Worm (Caenorhabditis elegans) whole organism, early embryonic: ENCODE measurements around the gene ram-5.

Source experiments
- B0310.2 ChIP-seq: sonication (generic microtip); optimal IDR thresholded peaks from 2 replicates; lab custom pipeline; 2016; ENCODE audit warnings: mild to moderate bottlenecking, missing genetic modification characterization, missing compliant biosample characterization
- F13C5.2 ChIP-seq: sonication (generic microtip); optimal IDR thresholded peaks from 2 replicates; lab custom pipeline; 2017; ENCODE audit warnings: mild to moderate bottlenecking, missing genetic modification characterization, inconsistent platforms, missing compliant biosample characterization
- aly-1 ChIP-seq: sonication (generic microtip); optimal IDR thresholded peaks from 2 replicates; lab custom pipeline; 2016; ENCODE audit warnings: missing genetic modification characterization, missing compliant biosample characterization
- ama-1 ChIP-seq: fragments of 150-350 bp; optimal IDR thresholded peaks from 2 replicates; lab custom pipeline; 2014
- ceh-13 ChIP-seq: fragments of 200-800 bp; sonication (Bioruptor generic); optimal IDR thresholded peaks from 2 replicates; lab custom pipeline; 2018; ENCODE audit warnings: mild to moderate bottlenecking, missing genetic modification characterization, missing compliant biosample characterization
- ceh-36 ChIP-seq: sonication (generic microtip); optimal IDR thresholded peaks from 2 replicates; lab custom pipeline; 2016; ENCODE audit warnings: missing genetic modification characterization, inconsistent platforms, missing compliant biosample characterization
- ets-7 ChIP-seq: sonication (generic microtip); optimal IDR thresholded peaks from 2 replicates; lab custom pipeline; 2016; ENCODE audit warnings: missing genotype, missing genetic modification characterization, missing compliant biosample characterization
- flt-1 ChIP-seq: fragments of 200-800 bp; sonication (Bioruptor generic); IDR thresholded peaks from 2 replicates; pipeline ENCODE4 v1.3.6; 2022; ENCODE audit warnings: missing genetic modification characterization, missing compliant biosample characterization
- hmbx-1 ChIP-seq: sonication (generic microtip); optimal IDR thresholded peaks from 2 replicates; lab custom pipeline; 2016; ENCODE audit warnings: mild to moderate bottlenecking, missing genetic modification characterization, missing compliant biosample characterization
- hmg-4 ChIP-seq: fragments of 200-800 bp; sonication (Bioruptor generic); optimal IDR thresholded peaks from 2 replicates; lab custom pipeline; 2018; ENCODE audit warnings: mild to moderate bottlenecking, missing genetic modification characterization, missing compliant biosample characterization
- hnd-1 ChIP-seq: sonication (generic microtip); optimal IDR thresholded peaks from 2 replicates; lab custom pipeline; 2016; ENCODE audit warnings: missing genetic modification characterization, missing compliant biosample characterization
- pes-1 ChIP-seq: fragments of 200-800 bp; sonication (Bioruptor generic); IDR thresholded peaks from 2 replicates; pipeline ENCODE4 v1.3.6; 2022; ENCODE audit warnings: missing genetic modification reagents, missing genetic modification characterization, missing compliant biosample characterization
- scrt-1 ChIP-seq: fragments of 200-800 bp; sonication (Bioruptor generic); IDR thresholded peaks from 2 replicates; pipeline ENCODE4 v1.3.6; 2022; ENCODE audit warnings: missing genetic modification characterization, missing compliant biosample characterization
- sea-1 ChIP-seq: fragments of 200-800 bp; sonication (Bioruptor generic); conservative IDR thresholded peaks from 2 replicates; pipeline ENCODE4 v1.3.6; 2022; ENCODE audit warnings: missing genetic modification characterization, missing compliant biosample characterization
- tbx-11 ChIP-seq: fragments of 200-800 bp; sonication (Bioruptor generic); IDR thresholded peaks from 2 replicates; pipeline ENCODE4 v1.3.6; 2022; ENCODE audit warnings: missing genetic modification characterization, missing compliant biosample characterization
- tbx-37 ChIP-seq: fragments of 200-800 bp; sonication (Bioruptor generic); conservative IDR thresholded peaks from 2 replicates; pipeline ENCODE4 v1.3.6; 2022; ENCODE audit warnings: missing genetic modification reagents, missing genetic modification characterization, missing compliant biosample characterization
- tra-4 ChIP-seq: sonication (generic microtip); optimal IDR thresholded peaks from 2 replicates; lab custom pipeline; 2017; ENCODE audit warnings: missing genetic modification characterization, missing compliant biosample characterization

ram-5 gene

DNA sequence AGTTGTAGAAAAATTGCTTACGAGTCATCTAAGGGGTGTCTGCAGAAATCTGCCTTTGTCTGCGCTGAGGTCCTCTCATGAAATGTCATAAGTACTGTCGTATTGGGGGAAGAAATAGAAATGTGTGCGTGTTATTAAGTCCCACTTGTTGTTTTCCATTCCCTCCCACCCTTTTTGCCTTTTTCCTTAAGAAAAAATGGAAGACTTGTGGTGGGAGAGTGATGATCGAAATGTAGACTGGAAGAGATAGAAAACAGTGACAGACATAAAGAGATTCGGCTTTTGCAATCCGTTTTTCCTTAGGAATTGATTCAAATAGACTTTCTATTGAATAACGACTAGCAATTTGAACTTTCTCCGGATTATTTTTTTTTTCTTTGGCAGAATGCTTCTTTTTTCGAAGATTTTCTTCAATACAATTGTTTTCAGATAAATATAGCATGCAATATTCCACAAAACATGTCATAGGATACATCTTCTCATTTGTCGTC is at the start of gene ram-5:
TSS of gene ram-5 (plus strand) at position 441 of the 491 bp plus-strand sequence.
- no peak for TF ChIP-seq tbx-11 (GFP tag; lab: Robert Waterston, UW)
- TF ChIP-seq sea-1: no peak
- TF ChIP-seq flt-1 (GFP tag; lab: Robert Waterston, UW): no peak
- TF ChIP-seq ets-7 (tag; lab: Kevin White, UChicago): no peak
- no peak for TF ChIP-seq ama-1 (lab: Kevin White, UChicago)
- TF ChIP-seq tra-4: no peak
- no peak for TF ChIP-seq scrt-1
- TF ChIP-seq hmg-4 (GFP tag; lab: Kevin White, UChicago): no peak
- no peak for TF ChIP-seq aly-1 (tag; lab: Kevin White, UChicago)
- no peak for TF ChIP-seq B0310.2 (tag; lab: Kevin White, UChicago)
- TF ChIP-seq ceh-36 (tag; lab: Kevin White, UChicago): no peak
- no peak for TF ChIP-seq pes-1 (GFP tag; lab: Robert Waterston, UW)
- no peak for TF ChIP-seq hmbx-1
- TF ChIP-seq hnd-1 (tag; lab: Kevin White, UChicago): no peak
- TF ChIP-seq F13C5.2 (tag; lab: Kevin White, UChicago): no peak

- no peak for TF ChIP-seq B0310.2 (tag; lab: Kevin White, UChicago)
- no peak for TF ChIP-seq pes-1 (GFP tag; lab: Robert Waterston, UW)
- no peak for TF ChIP-seq ceh-13 (GFP tag; lab: Kevin White, UChicago)
- no peak for TF ChIP-seq F13C5.2 (tag; lab: Kevin White, UChicago)
- no peak for TF ChIP-seq scrt-1
- TF ChIP-seq ceh-36 (tag; lab: Kevin White, UChicago): no peak
Observed at ce11 chrX:14500422-14501058, 49.4 kb upstream of the ram-5 start.

DNA sequence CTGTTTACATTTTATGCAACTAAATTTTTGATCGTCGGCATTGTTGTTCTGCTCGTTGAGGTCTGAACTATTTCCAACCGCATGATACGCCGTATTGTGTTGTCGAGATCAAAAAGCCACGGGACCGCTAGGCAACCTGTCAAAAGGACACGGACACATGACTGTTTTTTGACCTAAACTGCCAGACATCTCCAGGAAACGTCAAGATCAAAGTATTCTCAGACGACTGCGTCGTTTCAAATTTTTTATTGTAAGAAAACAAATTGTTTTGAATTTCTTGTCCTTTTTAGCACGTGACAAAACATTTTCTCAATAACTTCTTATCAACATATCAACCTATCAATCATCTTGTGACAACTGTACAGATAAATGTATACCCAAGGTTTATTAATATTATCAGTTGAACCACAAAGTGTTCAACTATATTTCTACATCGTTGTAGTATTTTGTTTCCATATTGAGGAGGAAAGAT is 47.8 kb upstream of the ram-5 start:
- TF ChIP-seq ets-7 (tag; lab: Kevin White, UChicago): no peak
- no peak for TF ChIP-seq tbx-11 (GFP tag; lab: Robert Waterston, UW)
- no peak for TF ChIP-seq scrt-1
- TF ChIP-seq hmg-4 (GFP tag; lab: Kevin White, UChicago): no peak
- no peak for TF ChIP-seq ceh-36 (tag; lab: Kevin White, UChicago)
- TF ChIP-seq sea-1: no peak
- no peak for TF ChIP-seq F13C5.2 (tag; lab: Kevin White, UChicago)
- no peak for TF ChIP-seq hmbx-1
- TF ChIP-seq B0310.2 (tag; lab: Kevin White, UChicago): no peak
- no peak for TF ChIP-seq hnd-1 (tag; lab: Kevin White, UChicago)
- TF ChIP-seq tbx-37 (GFP tag; lab: Robert Waterston, UW): no peak
- TF ChIP-seq ceh-13 (GFP tag; lab: Kevin White, UChicago): no peak
- TF ChIP-seq ama-1 (lab: Kevin White, UChicago): no peak

DNA sequence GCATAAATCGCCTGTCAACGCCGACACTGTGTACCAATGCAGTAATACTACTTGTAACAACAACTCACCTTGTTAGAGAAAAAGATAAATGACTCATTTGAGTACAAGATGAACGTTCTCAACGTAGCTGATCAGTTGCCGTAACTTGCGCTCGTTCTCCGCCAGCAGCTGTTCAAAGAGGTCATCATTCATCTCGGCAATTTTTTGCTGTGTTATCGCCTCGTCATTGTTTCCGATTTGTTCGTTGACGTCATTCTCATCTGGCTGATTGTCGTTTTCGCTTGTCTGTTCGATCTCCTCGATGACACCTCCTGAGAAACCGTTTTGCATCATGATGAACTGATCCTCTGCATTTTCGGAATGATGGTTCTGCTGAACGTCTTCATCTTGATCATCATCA is 46.7 kb upstream of the ram-5 start:
- TF ChIP-seq ama-1 (lab: Kevin White, UChicago) (no peak), F13C5.2 (tag; lab: Kevin White, UChicago) (no peak), hmbx-1 (no peak), pes-1 (GFP tag; lab: Robert Waterston, UW) (no peak), hmg-4 (GFP tag; lab: Kevin White, UChicago) (no peak), hnd-1 (tag; lab: Kevin White, UChicago) (no peak), ets-7 (tag; lab: Kevin White, UChicago) (no peak), flt-1 (GFP tag; lab: Robert Waterston, UW) (no peak), ceh-36 (tag; lab: Kevin White, UChicago) (no peak), tra-4 (no peak), sea-1 (no peak), scrt-1 (no peak), tbx-37 (GFP tag; lab: Robert Waterston, UW) (no peak), tbx-11 (GFP tag; lab: Robert Waterston, UW) (no peak), B0310.2 (tag; lab: Kevin White, UChicago) (no peak), aly-1 (tag; lab: Kevin White, UChicago) (no peak), ceh-13 (GFP tag; lab: Kevin White, UChicago) (no peak)

DNA sequence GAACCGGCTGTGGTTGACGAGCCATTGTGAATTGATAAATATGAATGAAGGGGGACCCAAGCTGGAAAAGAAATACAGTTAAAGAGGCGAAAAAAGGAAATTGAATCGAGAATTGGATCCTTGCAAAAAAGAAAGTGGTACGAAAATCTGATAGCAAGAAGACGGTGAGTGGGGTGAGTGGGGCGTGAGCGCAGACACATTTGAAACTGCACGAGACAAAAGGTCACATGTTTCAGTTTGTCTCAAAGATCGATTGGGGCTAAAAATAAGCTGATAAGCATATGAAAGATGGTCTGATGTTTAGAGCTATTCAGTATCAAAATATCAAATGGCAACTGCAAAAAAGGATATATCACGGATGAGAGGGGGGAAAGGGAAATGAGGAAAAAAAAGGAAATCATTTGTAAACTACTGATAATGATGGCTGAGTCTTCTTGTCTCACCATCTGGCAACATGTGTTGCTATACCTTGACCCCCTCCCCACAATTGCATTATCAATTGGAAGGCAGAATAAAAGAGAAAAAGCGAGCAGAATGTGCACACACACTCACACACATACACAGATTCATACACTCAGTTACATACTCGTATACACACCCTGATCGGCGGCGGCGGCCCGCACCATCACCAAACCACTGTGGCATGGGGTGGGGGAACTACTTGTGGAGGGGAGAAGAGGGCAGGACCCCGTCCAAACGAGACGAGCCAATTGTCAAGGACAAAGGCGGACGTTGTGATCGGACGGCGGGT is 46.0 kb upstream of the ram-5 start, which contains the start of gene M163.1:
TSS of gene M163.1 (minus strand) at position 25 of the 751 bp plus-strand sequence.
- no peak for TF ChIP-seq aly-1 (tag; lab: Kevin White, UChicago)
- no peak for TF ChIP-seq flt-1 (GFP tag; lab: Robert Waterston, UW)
- no peak for TF ChIP-seq sea-1
- no peak for TF ChIP-seq ets-7 (tag; lab: Kevin White, UChicago)
- no peak for TF ChIP-seq B0310.2 (tag; lab: Kevin White, UChicago)
- TF ChIP-seq F13C5.2 (tag; lab: Kevin White, UChicago): peak; percentile 15
- peak; percentile 16 for TF ChIP-seq ceh-13 (GFP tag; lab: Kevin White, UChicago)
- peak; percentile 87 for TF ChIP-seq hmg-4 (GFP tag; lab: Kevin White, UChicago)
- no peak for TF ChIP-seq tra-4
- no peak for TF ChIP-seq hmbx-1
- peak; percentile 0 for TF ChIP-seq hnd-1 (tag; lab: Kevin White, UChicago)
- 0 out of 2 replicates have a peak, but pooled peaks have one; percentile 13 for TF ChIP-seq pes-1 (GFP tag; lab: Robert Waterston, UW)
- TF ChIP-seq scrt-1: peak; percentile 46; the same call in 1 of the 2 replicates
- TF ChIP-seq ceh-36 (tag; lab: Kevin White, UChicago): no peak
- no peak for TF ChIP-seq tbx-37 (GFP tag; lab: Robert Waterston, UW)
- no peak for TF ChIP-seq tbx-11 (GFP tag; lab: Robert Waterston, UW)
- TF ChIP-seq ama-1 (lab: Kevin White, UChicago): no peak

DNA sequence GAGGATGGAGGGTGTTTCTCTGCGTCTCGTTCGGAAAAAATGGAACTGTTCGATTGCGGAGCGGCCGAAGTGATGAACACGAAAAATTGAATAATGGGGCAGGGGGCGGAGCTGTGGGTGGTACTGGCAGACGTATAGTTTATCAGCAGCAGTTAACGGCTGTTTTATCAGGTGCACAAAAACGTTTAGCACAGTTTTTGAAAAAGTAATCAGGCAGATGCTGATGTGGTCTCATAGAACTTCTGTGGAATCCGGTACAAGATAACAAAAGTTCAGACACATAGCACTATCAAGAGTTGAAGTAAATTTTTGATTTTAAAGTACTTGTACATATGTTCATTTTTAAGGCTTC is 45.4 kb upstream of the ram-5 start:
- TF ChIP-seq ets-7 (tag; lab: Kevin White, UChicago): no peak
- TF ChIP-seq pes-1 (GFP tag; lab: Robert Waterston, UW): 0 out of 2 replicates have a peak, but pooled peaks have one; percentile 0
- no peak for TF ChIP-seq hmbx-1
- no peak for TF ChIP-seq scrt-1
